Fruit fly (Drosophila melanogaster) whole organism: Measurements from ENCODE around the gene CG14301.

ENCODE experiments used
- CG8478 ChIP-seq: fragments of >200 bp; optimal IDR thresholded peaks from 2 replicates; lab custom pipeline; 2018; ENCODE audit warnings: inconsistent platforms
- pan ChIP-seq: fragments of >200 bp; optimal IDR thresholded peaks from 2 replicates; lab custom pipeline; 2017

DNA sequence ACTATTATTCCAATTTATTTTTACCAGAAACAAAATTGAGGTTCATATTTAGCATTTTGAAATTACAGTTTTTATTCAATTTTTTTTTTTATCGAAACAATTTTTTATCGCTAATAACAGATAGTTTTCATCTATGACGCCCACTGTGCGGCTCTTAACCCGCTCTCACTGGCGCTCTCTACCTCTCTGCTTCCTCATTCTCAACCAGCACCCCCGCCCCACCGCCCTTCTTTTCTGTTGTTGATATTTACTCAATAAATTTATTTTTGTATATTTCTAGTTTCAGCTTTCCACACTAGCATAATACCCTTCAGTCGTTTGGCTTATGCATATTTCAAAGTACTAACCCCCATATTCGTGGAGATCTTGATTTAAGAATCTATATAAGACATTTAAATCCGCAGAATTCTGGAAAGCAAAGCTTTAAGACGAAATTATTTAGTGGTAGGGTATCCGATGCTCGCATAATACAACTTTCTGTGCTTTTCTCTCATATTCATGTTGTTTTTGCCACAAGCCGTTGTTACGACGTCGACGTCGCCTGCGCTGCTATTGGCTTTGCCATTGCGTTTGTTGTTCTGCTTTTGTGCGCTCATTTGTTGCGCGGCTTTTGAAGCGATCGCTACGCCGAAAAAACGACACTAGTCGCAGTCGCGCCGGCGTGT lies 57.2 kb downstream of the CG14301 start:
- TF ChIP-seq pan (lab: Kevin White, UChicago) (no peak), CG8478 (lab: Kevin White, UChicago) (no peak)
